Worm (Caenorhabditis elegans): Measurements from ENCODE around the gene vps-2.

DNA sequence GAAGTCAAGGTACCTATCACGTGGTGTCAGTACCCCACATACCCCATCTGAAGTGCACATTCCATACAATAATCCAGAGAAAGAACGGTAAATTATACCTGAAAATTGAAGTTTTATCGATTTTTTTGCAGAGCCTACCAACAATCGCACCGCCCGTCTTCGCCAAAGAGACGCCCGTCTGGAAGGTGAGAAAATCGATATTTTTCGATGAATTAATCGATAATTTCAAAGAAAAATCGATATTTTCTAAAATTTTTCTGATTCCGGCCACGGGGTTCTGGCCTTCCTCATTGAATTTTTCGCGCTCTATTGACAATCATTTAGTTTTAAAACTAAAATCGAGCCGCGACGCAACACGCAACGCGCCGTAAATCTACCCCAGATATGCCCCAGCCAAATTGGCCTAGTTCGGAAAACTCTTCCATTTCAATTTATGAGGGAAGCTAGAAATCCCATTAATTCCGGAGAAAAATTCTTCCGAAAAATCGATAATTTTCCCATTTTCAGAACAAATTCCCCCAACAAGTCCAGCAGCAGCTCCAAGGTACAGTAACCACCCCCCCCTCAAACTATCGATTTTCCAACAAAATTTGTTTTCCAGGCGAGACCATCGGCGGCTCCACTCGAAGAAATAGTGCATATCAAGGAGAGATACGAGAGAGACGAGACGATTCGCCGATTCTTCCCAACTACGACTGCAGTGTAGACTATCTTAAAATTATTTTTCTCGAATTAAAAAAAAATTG, 1.4 kb downstream of the vps-2 start:
- TF ChIP-seq R02D3.7 (tag; optimal IDR thresholded peaks at IDR 0.05) (no peak), nfya-1 (tag; optimal IDR thresholded peaks at IDR 0.05; ENCODE audit: insufficient read depth) (no peak), ama-1 (optimal IDR thresholded peaks at IDR 0.05) (no peak), ztf-11 (tag; optimal IDR thresholded peaks at IDR 0.05) (no peak), unc-62 (GFP tag; optimal IDR thresholded peaks at IDR 0.05) (no peak)

Data from whole organism, L3 larva.